Worm (Caenorhabditis elegans) whole organism, L1 larva: Measurements from ENCODE around the gene T04C12.11.

Experiments
- C04F5.9 ChIP-seq: sonication (generic microtip); optimal IDR thresholded peaks from 2 replicates; lab custom pipeline; 2016; ENCODE audit warnings: missing genetic modification characterization, missing compliant biosample characterization
- lir-3 ChIP-seq: sonication (generic microtip); optimal IDR thresholded peaks from 2 replicates; lab custom pipeline; 2016; ENCODE audit warnings: mild to moderate bottlenecking, missing genetic modification characterization, moderate library complexity, missing compliant biosample characterization; ENCODE audit not compliant: poor library complexity
- nhr-237 ChIP-seq: fragments of 150-350 bp; optimal IDR thresholded peaks from 2 replicates; lab custom pipeline; 2014; ENCODE audit warnings: missing biosample characterization, missing genetic modification characterization
- skn-1 ChIP-seq: fragments of 150-350 bp; optimal IDR thresholded peaks from 2 replicates; lab custom pipeline; 2014; ENCODE audit warnings: missing biosample characterization, missing genetic modification characterization
- zag-1 ChIP-seq: fragments of 150-350 bp; optimal IDR thresholded peaks from 2 replicates; lab custom pipeline; 2014; ENCODE audit warnings: missing biosample characterization, missing genetic modification characterization
- ztf-11 ChIP-seq, 2 experiments: sonication (generic microtip); optimal IDR thresholded peaks; 2 replicates each; lab custom pipeline; 2016 to 2017; ENCODE audit warnings: missing genetic modification characterization in 2 of 2, missing biosample characterization in 1 of 2, missing compliant biosample characterization in 1 of 2
- ztf-4 ChIP-seq: fragments of 150-350 bp; optimal IDR thresholded peaks from 2 replicates; lab custom pipeline; 2014; ENCODE audit warnings: missing biosample characterization, missing genetic modification characterization

DNA sequence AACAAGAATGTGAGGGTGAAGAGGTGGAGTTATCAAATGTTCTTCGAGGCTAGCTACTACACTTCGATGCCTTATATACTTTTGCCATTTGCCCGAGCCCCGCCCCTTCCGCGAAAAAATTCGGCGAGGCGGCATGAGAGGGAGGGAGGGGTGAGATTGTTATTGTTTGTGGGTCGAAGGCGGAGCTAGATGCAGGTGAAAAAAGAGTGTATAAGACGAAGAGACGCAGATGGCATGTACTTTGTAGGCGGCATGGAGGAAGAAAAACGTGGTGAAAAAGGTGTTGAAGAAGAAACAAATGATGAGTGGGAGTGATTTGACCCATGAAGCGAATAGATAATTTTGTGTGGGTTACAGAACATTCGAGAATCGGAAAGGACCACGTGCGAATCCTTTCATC, 47.7 kb downstream of the T04C12.11 start, which contains the start of gene C13G3.1:
- no peak for TF ChIP-seq C04F5.9 (tag; lab: Kevin White, UChicago)
- TF ChIP-seq ztf-4 (tag; lab: Kevin White, UChicago): no peak
- TF ChIP-seq ztf-11 (tag; optimal IDR thresholded peaks at IDR 0.05; lab: Kevin White, UChicago): no peak
- TF ChIP-seq skn-1: no peak
- TF ChIP-seq lir-3 (tag; lab: Kevin White, UChicago): no peak
- TF ChIP-seq nhr-237 (tag; lab: Kevin White, UChicago): no peak
- no peak for TF ChIP-seq zag-1 (tag; lab: Kevin White, UChicago)
